Fruit fly (Drosophila melanogaster) whole organism, embryonic: ENCODE data around the gene CG14079.

Experiments
- ATbp ChIP-seq: fragments of 200-800 bp; sonication (Bioruptor generic); optimal IDR thresholded peaks from 2 replicates; lab custom pipeline; 2017; ENCODE audit warnings: missing biosample characterization, mild to moderate bottlenecking, missing genetic modification characterization, missing genetic modification reagents
- BEAF-32 ChIP-seq: fragments of 200-800 bp; sonication (Bioruptor generic); optimal IDR thresholded peaks from 3 replicates; lab custom pipeline; 2017; ENCODE audit warnings: missing biosample characterization, missing genetic modification characterization, mild to moderate bottlenecking, moderate library complexity, missing genetic modification reagents
- Bgb ChIP-seq: fragments of 200-800 bp; sonication (Bioruptor generic); IDR thresholded peaks from 2 replicates; pipeline ENCODE4 v1.3.6; 2022; ENCODE audit warnings: missing biosample characterization, missing genetic modification characterization; ENCODE audit not compliant: partially characterized antibody
- CG10267 ChIP-seq: fragments of 200-800 bp; sonication (Bioruptor generic); optimal IDR thresholded peaks from 2 replicates; lab custom pipeline; 2018; ENCODE audit warnings: missing biosample characterization, mild to moderate bottlenecking, missing genetic modification characterization, moderate library complexity
- CG10274 ChIP-seq: fragments of 200-800 bp; sonication (Bioruptor generic); optimal IDR thresholded peaks from 3 replicates; lab custom pipeline; 2017; ENCODE audit warnings: missing biosample characterization, mild to moderate bottlenecking, missing genetic modification characterization
- CG10431 ChIP-seq: fragments of 200-800 bp; sonication (Bioruptor generic); optimal IDR thresholded peaks from 3 replicates; lab custom pipeline; 2018; ENCODE audit warnings: missing biosample characterization, mild to moderate bottlenecking, missing genetic modification characterization
- CG12659 ChIP-seq: fragments of 200-800 bp; sonication (Bioruptor generic); optimal IDR thresholded peaks from 3 replicates; lab custom pipeline; 2017; ENCODE audit warnings: mild to moderate bottlenecking, missing biosample characterization, missing genetic modification reagents, missing genetic modification characterization
- CG13287 ChIP-seq: fragments of 200-800 bp; sonication (Bioruptor generic); IDR thresholded peaks from 2 replicates; pipeline ENCODE4 v1.3.6; 2022; ENCODE audit warnings: missing biosample characterization, missing genetic modification characterization; ENCODE audit not compliant: partially characterized antibody
- CG14050 ChIP-seq: fragments of 200-800 bp; sonication (Bioruptor generic); IDR thresholded peaks from 3 replicates; pipeline ENCODE4 v1.3.6; 2022; ENCODE audit warnings: missing biosample characterization, missing genetic modification characterization
- CG14860 ChIP-seq: fragments of 200-800 bp; sonication (Bioruptor generic); IDR thresholded peaks from 3 replicates; pipeline ENCODE4 v1.3.6; 2022; ENCODE audit warnings: missing biosample characterization, missing genetic modification characterization; ENCODE audit not compliant: partially characterized antibody
- CG2116 ChIP-seq: fragments of 200-800 bp; sonication (Bioruptor generic); optimal IDR thresholded peaks from 3 replicates; lab custom pipeline; 2018; ENCODE audit warnings: missing biosample characterization, mild to moderate bottlenecking, missing genetic modification characterization
- CG2678 ChIP-seq: fragments of 200-800 bp; sonication (Bioruptor generic); optimal IDR thresholded peaks from 3 replicates; lab custom pipeline; 2019; ENCODE audit warnings: missing biosample characterization, mild to moderate bottlenecking, missing genetic modification characterization, moderate library complexity
- CG2889 ChIP-seq: fragments of 200-800 bp; sonication (Bioruptor generic); IDR thresholded peaks from 3 replicates; pipeline ENCODE4 v1.3.6; 2022; ENCODE audit warnings: missing biosample characterization, missing genetic modification characterization
- CG3407 ChIP-seq: fragments of 200-800 bp; sonication (Bioruptor generic); optimal IDR thresholded peaks from 2 replicates; lab custom pipeline; 2018; ENCODE audit warnings: missing biosample characterization, mild to moderate bottlenecking, missing genetic modification characterization
- CG4617 ChIP-seq: fragments of 200-800 bp; sonication (Bioruptor generic); optimal IDR thresholded peaks from 3 replicates; lab custom pipeline; 2016; ENCODE audit warnings: missing biosample characterization, missing genetic modification characterization, borderline replicate concordance
- CG4854 ChIP-seq: fragments of 200-800 bp; sonication (Bioruptor generic); optimal IDR thresholded peaks from 2 replicates; lab custom pipeline; 2016; ENCODE audit warnings: missing biosample characterization, missing genetic modification characterization, inconsistent platforms
- CG5180 ChIP-seq: fragments of 200-800 bp; sonication (Bioruptor generic); optimal IDR thresholded peaks from 3 replicates; lab custom pipeline; 2017; ENCODE audit warnings: missing biosample characterization, missing genetic modification characterization, mild to moderate bottlenecking, moderate library complexity, missing genetic modification reagents
- CG6254 ChIP-seq: fragments of 200-800 bp; sonication (Bioruptor generic); optimal IDR thresholded peaks from 3 replicates; lab custom pipeline; 2017; ENCODE audit warnings: mild to moderate bottlenecking, missing biosample characterization, missing genetic modification reagents, missing genetic modification characterization
- CG6791 ChIP-seq: fragments of 200-800 bp; sonication (Bioruptor generic); IDR thresholded peaks from 3 replicates; pipeline ENCODE4 v1.3.6; 2022; ENCODE audit warnings: missing biosample characterization, missing genetic modification characterization; ENCODE audit not compliant: partially characterized antibody
- CG7372 ChIP-seq: fragments of 200-800 bp; sonication (Bioruptor generic); IDR thresholded peaks from 2 replicates; pipeline ENCODE4 v1.3.6; 2022; ENCODE audit warnings: missing biosample characterization, missing genetic modification characterization
- CG7556 ChIP-seq: fragments of 200-800 bp; sonication (Bioruptor generic); optimal IDR thresholded peaks from 2 replicates; lab custom pipeline; 2017; ENCODE audit warnings: missing biosample characterization, mild to moderate bottlenecking, missing genetic modification characterization
- CG7839 ChIP-seq: fragments of 200-800 bp; sonication (Bioruptor generic); optimal IDR thresholded peaks from 3 replicates; lab custom pipeline; 2018; ENCODE audit warnings: missing biosample characterization, mild to moderate bottlenecking, missing genetic modification characterization, moderate library complexity
- CG8290 ChIP-seq, 3 experiments: fragments of 200-800 bp; sonication (Bioruptor generic); optimal IDR thresholded peaks; 2 replicates each; lab custom pipeline; 2016 to 2019; ENCODE audit warnings: missing biosample characterization in 3 of 3, missing genetic modification characterization in 3 of 3, mild to moderate bottlenecking in 2 of 3, moderate library complexity in 1 of 3
- CG9215 ChIP-seq: fragments of 200-800 bp; sonication (Bioruptor generic); IDR thresholded peaks from 2 replicates; pipeline ENCODE4 v1.3.6; 2022; ENCODE audit warnings: missing biosample characterization, missing genetic modification characterization
- CG9876 ChIP-seq: fragments of 200-800 bp; sonication (Bioruptor generic); optimal IDR thresholded peaks from 2 replicates; lab custom pipeline; 2016; ENCODE audit warnings: missing biosample characterization, missing genetic modification characterization
- CTCF ChIP-seq: fragments of 200-800 bp; sonication (Bioruptor generic); optimal IDR thresholded peaks from 2 replicates; lab custom pipeline; 2017; ENCODE audit warnings: missing biosample characterization, mild to moderate bottlenecking, missing genetic modification characterization, moderate library complexity
- CoRest ChIP-seq: fragments of 200-800 bp; sonication (Bioruptor generic); optimal IDR thresholded peaks from 3 replicates; lab custom pipeline; 2018; ENCODE audit warnings: missing biosample characterization, mild to moderate bottlenecking, missing genetic modification characterization, moderate library complexity
- Dp ChIP-seq: fragments of 200-800 bp; sonication (Bioruptor generic); optimal IDR thresholded peaks from 2 replicates; lab custom pipeline; 2018; ENCODE audit warnings: missing biosample characterization, mild to moderate bottlenecking, missing genetic modification characterization, moderate library complexity
- E2f2 ChIP-seq: fragments of 200-800 bp; sonication (Bioruptor generic); IDR thresholded peaks from 2 replicates; pipeline ENCODE4 v1.3.6; 2022; ENCODE audit warnings: missing biosample characterization, missing genetic modification characterization
- Elba2 ChIP-seq: fragments of 200-800 bp; sonication (Bioruptor generic); optimal IDR thresholded peaks from 3 replicates; lab custom pipeline; 2016; ENCODE audit warnings: missing biosample characterization, missing genetic modification characterization
- Hey ChIP-seq: fragments of 200-800 bp; sonication (Bioruptor generic); optimal IDR thresholded peaks from 3 replicates; lab custom pipeline; 2018; ENCODE audit warnings: missing biosample characterization, mild to moderate bottlenecking, missing genetic modification characterization
- Hr51 ChIP-seq, 2 experiments: fragments of 200-800 bp; sonication (Bioruptor generic); optimal IDR thresholded peaks; 2 replicates in 1 of 2; 3 replicates in 1 of 2; lab custom pipeline; 2016 to 2018; ENCODE audit warnings: missing biosample characterization in 2 of 2, missing genetic modification characterization in 2 of 2, mild to moderate bottlenecking in 1 of 2, moderate library complexity in 1 of 2
- Lim3 ChIP-seq: fragments of 200-800 bp; sonication (Bioruptor generic); IDR thresholded peaks from 2 replicates; pipeline ENCODE4 v1.3.6; 2022; ENCODE audit warnings: missing biosample characterization, missing genetic modification characterization
- Myb ChIP-seq: fragments of 200-800 bp; sonication (Bioruptor generic); optimal IDR thresholded peaks from 2 replicates; lab custom pipeline; 2016; ENCODE audit warnings: missing biosample characterization, missing genetic modification characterization
- Oli ChIP-seq: fragments of 200-800 bp; sonication (Bioruptor generic); optimal IDR thresholded peaks from 2 replicates; lab custom pipeline; 2018; ENCODE audit warnings: missing biosample characterization, mild to moderate bottlenecking, missing genetic modification characterization, moderate library complexity
- Sin3A ChIP-seq: fragments of >200 bp; optimal IDR thresholded peaks from 2 replicates; lab custom pipeline; 2018
- Usf ChIP-seq: fragments of 200-800 bp; sonication (Bioruptor generic); optimal IDR thresholded peaks from 2 replicates; lab custom pipeline; 2017; ENCODE audit warnings: missing genotype, missing biosample characterization, missing genetic modification characterization
- bsh ChIP-seq, 2 experiments: fragments of 200-800 bp; sonication (Bioruptor generic); optimal IDR thresholded peaks; 2 replicates each; lab custom pipeline; 2017 to 2018; ENCODE audit warnings: mild to moderate bottlenecking in 2 of 2, missing biosample characterization in 2 of 2, missing genetic modification characterization in 2 of 2, moderate library complexity in 1 of 2
- cato ChIP-seq: fragments of 200-800 bp; sonication (Bioruptor generic); optimal IDR thresholded peaks from 2 replicates; lab custom pipeline; 2016; ENCODE audit warnings: missing biosample characterization, missing genetic modification characterization, borderline replicate concordance
- dan ChIP-seq: fragments of 200-800 bp; sonication (Bioruptor generic); IDR thresholded peaks from 2 replicates; pipeline ENCODE4 v1.3.6; 2022; ENCODE audit warnings: missing biosample characterization, missing genetic modification characterization
- kay ChIP-seq: fragments of 200-800 bp; sonication (Bioruptor generic); optimal IDR thresholded peaks from 2 replicates; lab custom pipeline; 2016; ENCODE audit warnings: missing biosample characterization, missing genetic modification characterization
- lov ChIP-seq, 2 experiments: fragments of 200-800 bp in 1 of 2; fragments of >200 bp in 1 of 2; sonication (Bioruptor generic) in 1 of 2; IDR thresholded peaks in 1 of 2; optimal IDR thresholded peaks in 1 of 2; 2 replicates in 1 of 2; 3 replicates in 1 of 2; pipeline versions ENCODE4 v1.3.6 to Lab custom; 2017 to 2022; ENCODE audit warnings: missing biosample characterization in 1 of 2, missing genetic modification characterization in 1 of 2
- nau ChIP-seq: fragments of 200-800 bp; sonication (Bioruptor generic); optimal IDR thresholded peaks from 3 replicates; lab custom pipeline; 2017; ENCODE audit warnings: missing biosample characterization, mild to moderate bottlenecking, missing genetic modification characterization, missing genetic modification reagents
- pzg ChIP-seq: fragments of 200-800 bp; sonication (Bioruptor generic); optimal IDR thresholded peaks from 3 replicates; lab custom pipeline; 2018; ENCODE audit warnings: missing biosample characterization, mild to moderate bottlenecking, missing genetic modification characterization, moderate library complexity
- row ChIP-seq: fragments of 200-800 bp; sonication (Bioruptor generic); IDR thresholded peaks from 3 replicates; pipeline ENCODE4 v1.3.6; 2022; ENCODE audit warnings: missing biosample characterization, missing genetic modification characterization
- slbo ChIP-seq: fragments of 200-800 bp; sonication (Bioruptor generic); IDR thresholded peaks from 2 replicates; pipeline ENCODE4 v1.3.6; 2022; ENCODE audit warnings: missing biosample characterization, missing genetic modification characterization
- stwl ChIP-seq: fragments of 200-800 bp; sonication (Bioruptor generic); optimal IDR thresholded peaks from 3 replicates; lab custom pipeline; 2018; ENCODE audit warnings: missing biosample characterization, mild to moderate bottlenecking, missing genetic modification characterization, moderate library complexity

CG14079 gene

dm6 chr3L:19100188-19100587, 2.4 kb downstream of the CG14079 start, which contains the start of gene Gem2 (continued):
- TF ChIP-seq CG8290 (GFP tag; optimal IDR thresholded peaks at IDR 0.05; lab: Kevin White, UChicago) (no peak), CG8290 (tag; optimal IDR thresholded peaks at IDR 0.05; lab: Kevin White, UChicago) (no peak), BEAF-32 (peak; percentile 34), CG2116 (GFP tag; lab: Kevin White, UChicago) (peak; percentile 24), Sin3A (peak; percentile 22), CG13287 (GFP tag; lab: Robert Waterston, UW) (peak; percentile 59), CG6791 (0 out of 3 replicates have a peak, but pooled peaks have one; percentile 21), CG4617 (peak; percentile 70), Myb (GFP tag; lab: Kevin White, UChicago) (peak; percentile 97), CG4854 (GFP tag; lab: Kevin White, UChicago) (no peak), CG7839 (tag; lab: Kevin White, UChicago) (no peak), row (GFP tag; lab: Robert Waterston, UW) (peak; percentile 59), CG7556 (GFP tag; lab: Kevin White, UChicago) (no peak), CG10267 (tag; lab: Kevin White, UChicago) (peak; percentile 43), CG5180 (GFP tag; lab: Kevin White, UChicago) (no peak), E2f2 (GFP tag; lab: Robert Waterston, UW) (peak; percentile 80), Dp (GFP tag; lab: Kevin White, UChicago) (peak; percentile 77), CoRest (peak; percentile 41), Elba2 (GFP tag; lab: Kevin White, UChicago) (peak; percentile 54), Bgb (GFP tag; lab: Robert Waterston, UW) (peak; percentile 40), pzg (GFP tag; lab: Kevin White, UChicago) (peak; percentile 72)

DNA sequence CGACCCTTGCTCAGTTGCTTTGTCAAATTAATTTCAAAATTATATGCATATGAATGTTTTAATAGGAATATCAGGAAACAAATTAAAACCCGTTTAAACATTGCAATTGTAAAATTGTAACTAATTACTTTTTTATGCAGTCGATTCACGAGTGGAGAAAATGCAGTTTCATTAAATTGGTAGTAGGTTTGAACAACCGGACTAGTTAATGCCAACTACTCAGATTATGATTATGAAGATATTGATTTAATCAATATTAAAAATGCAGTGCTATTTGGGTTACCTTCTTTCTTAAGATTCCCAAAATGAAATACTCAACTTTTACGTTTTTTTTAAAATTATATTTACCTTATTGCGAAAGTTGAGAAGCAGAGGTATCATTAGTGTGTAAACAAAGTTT, 31.8 kb downstream of the CG14079 start, which contains the start of gene Spn75F:
TSS of gene Spn75F (minus strand) at position 101 of the 400 bp plus-strand sequence.
- TF ChIP-seq CG7372 (GFP tag; lab: Robert Waterston, UW): no peak
- no peak for TF ChIP-seq CG14860 (GFP tag; lab: Robert Waterston, UW)
- TF ChIP-seq, all 482 proteins: peak for 0

DNA sequence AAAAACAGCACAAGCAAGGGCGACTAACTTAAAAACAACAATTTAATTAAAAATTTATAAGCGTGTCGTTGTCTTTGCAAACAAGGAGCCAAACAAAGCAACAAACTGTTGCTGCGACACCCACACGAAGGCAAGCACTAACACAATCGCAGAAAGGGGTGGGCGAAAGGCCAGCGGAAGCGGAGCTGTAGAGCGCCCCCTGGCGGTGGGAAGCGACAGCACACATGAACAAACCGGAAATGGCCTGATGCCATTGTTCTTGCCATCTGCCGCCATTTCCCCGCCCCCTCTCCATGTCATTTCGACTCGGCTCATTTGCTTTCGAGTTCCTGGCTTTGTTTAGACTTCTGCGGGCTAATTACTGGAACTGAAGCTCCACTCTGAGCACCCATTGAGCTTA, 34.8 kb downstream of the CG14079 start:
- TF ChIP-seq Usf (GFP tag; lab: Kevin White, UChicago) (no peak), Hey (no peak), lov (optimal IDR thresholded peaks at IDR 0.05; lab: Kevin White, UChicago) (no peak), lov (GFP tag; IDR thresholded peaks at IDR 0.05; lab: Robert Waterston, UW) (peak; percentile 58; the same call in 1 of the 3 replicates), Oli (no peak), CTCF (GFP tag; lab: Kevin White, UChicago) (peak; percentile 87), CG10431 (GFP tag; lab: Kevin White, UChicago) (no peak), CG2678 (tag; lab: Kevin White, UChicago) (peak; percentile 8), dan (GFP tag; lab: Robert Waterston, UW) (no peak), nau (GFP tag; lab: Kevin White, UChicago) (no peak), slbo (no peak; the same call in 1 of the 2 replicates), CG3407 (GFP tag; lab: Kevin White, UChicago) (no peak), CG2889 (GFP tag; lab: Robert Waterston, UW) (no peak), CG14050 (GFP tag; lab: Robert Waterston, UW) (peak; percentile 37; the same call in 1 of the 3 replicates), Hr51 (GFP tag; optimal IDR thresholded peaks at IDR 0.05; lab: Kevin White, UChicago) (peak in 1 of 2 experiments; percentile 15), CG10274 (GFP tag; lab: Kevin White, UChicago) (no peak), Lim3 (no peak), ATbp (GFP tag; lab: Kevin White, UChicago) (peak; percentile 58), bsh (GFP tag; optimal IDR thresholded peaks at IDR 0.05; lab: Kevin White, UChicago) (no peak), cato (GFP tag; lab: Kevin White, UChicago) (no peak), CG9876 (GFP tag; lab: Kevin White, UChicago) (no peak), stwl (tag; lab: Kevin White, UChicago) (no peak), kay (GFP tag; lab: Kevin White, UChicago) (no peak), CG6254 (GFP tag; lab: Kevin White, UChicago) (peak; percentile 43), CG9215 (no peak), CG12659 (no peak)
